Fruit fly (Drosophila melanogaster): ENCODE results near the gene orb.

orb gene

dm6 chr3R:23223151-23223810 is 57.4 kb downstream of the orb start:
- TF ChIP-seq CG1620 (GFP tag; optimal IDR thresholded peaks at IDR 0.05) (no peak), Crg-1 (GFP tag; optimal IDR thresholded peaks at IDR 0.05) (no peak), CG7045 (GFP tag; optimal IDR thresholded peaks at IDR 0.05) (peak; percentile 47), CG7101 (tag; optimal IDR thresholded peaks at IDR 0.05) (no peak), Mnt (GFP tag; optimal IDR thresholded peaks at IDR 0.05) (peak; percentile 45), CG33017 (tag; optimal IDR thresholded peaks at IDR 0.05) (peak; percentile 6), cic (GFP tag; optimal IDR thresholded peaks at IDR 0.05) (peak; percentile 74), CG12768 (GFP tag; optimal IDR thresholded peaks at IDR 0.05) (peak; percentile 49)

- TF ChIP-seq pad (GFP tag; optimal IDR thresholded peaks at IDR 0.05) (peak; percentile 51), Hr96 (GFP tag; optimal IDR thresholded peaks at IDR 0.05) (no peak), CG7045 (GFP tag; optimal IDR thresholded peaks at IDR 0.05) (no peak), kay (GFP tag; ENCODE audit: borderline replicate concordance) (no peak), cnc (optimal IDR thresholded peaks at IDR 0.05) (no peak), Mnt (GFP tag; optimal IDR thresholded peaks at IDR 0.05) (peak; percentile 64), cic (GFP tag; optimal IDR thresholded peaks at IDR 0.05) (peak; percentile 50), bab1 (GFP tag; optimal IDR thresholded peaks at IDR 0.05) (peak; percentile 65), CG33017 (tag; optimal IDR thresholded peaks at IDR 0.05) (no peak), CG14711 (tag; optimal IDR thresholded peaks at IDR 0.05) (no peak), CG7101 (tag; optimal IDR thresholded peaks at IDR 0.05) (no peak), Clk (GFP tag; optimal IDR thresholded peaks at IDR 0.05) (no peak), tj (GFP tag; optimal IDR thresholded peaks at IDR 0.05) (no peak), toe (GFP tag; optimal IDR thresholded peaks at IDR 0.05) (no peak), CG1620 (GFP tag; optimal IDR thresholded peaks at IDR 0.05) (peak; percentile 17), CG12768 (GFP tag; optimal IDR thresholded peaks at IDR 0.05) (peak; percentile 49), ovo (GFP tag; optimal IDR thresholded peaks at IDR 0.05) (no peak), CG11617 (GFP tag; optimal IDR thresholded peaks at IDR 0.05) (no peak), CG5204 (GFP tag; optimal IDR thresholded peaks at IDR 0.05) (no peak), Crg-1 (GFP tag; optimal IDR thresholded peaks at IDR 0.05) (no peak)
These were observed 58.9 kb downstream of the orb start for dm6 chr3R:23221680-23222148.

- TF ChIP-seq CG12768 (GFP tag; optimal IDR thresholded peaks at IDR 0.05) (no peak), kay (GFP tag; ENCODE audit: borderline replicate concordance) (peak; percentile 98), Mnt (GFP tag; optimal IDR thresholded peaks at IDR 0.05) (peak; percentile 22), CG11617 (GFP tag; optimal IDR thresholded peaks at IDR 0.05) (no peak), Clk (GFP tag; optimal IDR thresholded peaks at IDR 0.05) (no peak), ovo (GFP tag; optimal IDR thresholded peaks at IDR 0.05) (no peak), CG33017 (tag; optimal IDR thresholded peaks at IDR 0.05) (no peak), bab1 (GFP tag; optimal IDR thresholded peaks at IDR 0.05) (no peak), cic (GFP tag; optimal IDR thresholded peaks at IDR 0.05) (no peak), tj (GFP tag; optimal IDR thresholded peaks at IDR 0.05) (peak; percentile 57), CG1620 (GFP tag; optimal IDR thresholded peaks at IDR 0.05) (no peak), CG14711 (tag; optimal IDR thresholded peaks at IDR 0.05) (no peak), CG7101 (tag; optimal IDR thresholded peaks at IDR 0.05) (no peak), pad (GFP tag; optimal IDR thresholded peaks at IDR 0.05) (peak; percentile 70), Hr96 (GFP tag; optimal IDR thresholded peaks at IDR 0.05) (no peak), CG5204 (GFP tag; optimal IDR thresholded peaks at IDR 0.05) (no peak), toe (GFP tag; optimal IDR thresholded peaks at IDR 0.05) (no peak), Crg-1 (GFP tag; optimal IDR thresholded peaks at IDR 0.05) (no peak), cnc (optimal IDR thresholded peaks at IDR 0.05) (peak; percentile 26 to 53), CG7045 (GFP tag; optimal IDR thresholded peaks at IDR 0.05) (no peak)
These were observed 59.5 kb downstream of the orb start for dm6 chr3R:23221003-23221679.

- TF ChIP-seq ovo (GFP tag; optimal IDR thresholded peaks at IDR 0.05) (peak; percentile 87), kay (GFP tag; ENCODE audit: borderline replicate concordance) (no peak), bab1 (GFP tag; optimal IDR thresholded peaks at IDR 0.05) (no peak), tj (GFP tag; optimal IDR thresholded peaks at IDR 0.05) (peak; percentile 2), Mnt (GFP tag; optimal IDR thresholded peaks at IDR 0.05) (no peak), cic (GFP tag; optimal IDR thresholded peaks at IDR 0.05) (no peak), CG7045 (GFP tag; optimal IDR thresholded peaks at IDR 0.05) (no peak), Clk (GFP tag; optimal IDR thresholded peaks at IDR 0.05) (no peak), pad (GFP tag; optimal IDR thresholded peaks at IDR 0.05) (peak; percentile 83), CG7101 (tag; optimal IDR thresholded peaks at IDR 0.05) (no peak), CG11617 (GFP tag; optimal IDR thresholded peaks at IDR 0.05) (no peak), CG12768 (GFP tag; optimal IDR thresholded peaks at IDR 0.05) (no peak), Crg-1 (GFP tag; optimal IDR thresholded peaks at IDR 0.05) (no peak), Hr96 (GFP tag; optimal IDR thresholded peaks at IDR 0.05) (no peak), toe (GFP tag; optimal IDR thresholded peaks at IDR 0.05) (no peak), cnc (optimal IDR thresholded peaks at IDR 0.05) (no peak), CG1620 (GFP tag; optimal IDR thresholded peaks at IDR 0.05) (no peak), CG14711 (tag; optimal IDR thresholded peaks at IDR 0.05) (no peak), CG5204 (GFP tag; optimal IDR thresholded peaks at IDR 0.05) (no peak), CG33017 (tag; optimal IDR thresholded peaks at IDR 0.05) (no peak)
These were observed 60.2 kb downstream of the orb start for dm6 chr3R:23220239-23221002.

All from whole organism, adult.